Fruit fly (Drosophila melanogaster): ENCODE measurements around the gene P5cr.
A peak's percentile ranks its signal among the peaks of the same experiment; 100 is the strongest.

P5cr gene

DNA sequence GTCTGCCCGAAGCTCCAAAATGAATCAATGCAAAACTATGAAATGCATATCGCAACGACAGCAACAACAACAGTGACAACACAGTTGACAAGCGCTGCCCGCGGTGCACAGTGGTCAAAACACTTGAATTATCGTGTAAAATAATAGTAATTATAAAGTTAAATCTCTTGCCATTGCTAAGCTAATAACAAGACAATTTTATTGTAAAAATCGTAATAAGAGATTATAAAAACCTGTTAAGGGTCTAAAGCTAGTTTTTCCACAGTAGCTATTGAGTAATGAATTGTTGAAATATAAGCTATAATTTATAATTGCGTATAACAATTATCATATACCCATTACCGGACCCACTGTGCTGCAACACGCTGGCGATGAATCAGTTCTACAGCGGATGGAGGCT lies 44.3 kb downstream of the P5cr start (continued):
- TF ChIP-seq CoRest (tag; optimal IDR thresholded peaks at IDR 0.05) (peak; percentile 49), CG1603 (tag; optimal IDR thresholded peaks at IDR 0.05) (peak; percentile 59), CG9727 (GFP tag; optimal IDR thresholded peaks at IDR 0.05) (peak; percentile 63), prd (optimal IDR thresholded peaks at IDR 0.05) (no peak), prd (GFP tag; IDR thresholded peaks at IDR 0.05) (peak; percentile 73; the same call in 2 of the 3 replicates), wor (GFP tag; IDR thresholded peaks at IDR 0.05) (peak; percentile 52), Adf1 (GFP tag; IDR thresholded peaks at IDR 0.05) (no peak), CG2712 (tag; optimal IDR thresholded peaks at IDR 0.05) (peak; percentile 86), Spps (tag; optimal IDR thresholded peaks at IDR 0.05) (peak; percentile 38), D19A (tag; optimal IDR thresholded peaks at IDR 0.05) (peak; percentile 57), kni (GFP tag; optimal IDR thresholded peaks at IDR 0.05) (no peak), tgo (GFP tag; IDR thresholded peaks at IDR 0.05) (peak; percentile 35; the same call in 1 of the 3 replicates), bsh (GFP tag; optimal IDR thresholded peaks at IDR 0.05) (peak; percentile 79 to 84), Optix (GFP tag; IDR thresholded peaks at IDR 0.05) (peak; percentile 48; the same call in 1 of the 3 replicates), unpg (GFP tag; optimal IDR thresholded peaks at IDR 0.05) (peak; percentile 64), ewg (GFP tag; optimal IDR thresholded peaks at IDR 0.05) (peak; percentile 51), Hsf (GFP tag; optimal IDR thresholded peaks at IDR 0.05) (peak; percentile 36), CG18262 (tag; optimal IDR thresholded peaks at IDR 0.05) (peak; percentile 88), CG32767 (GFP tag; IDR thresholded peaks at IDR 0.05) (peak; percentile 36; the same call in 1 of the 2 replicates), CG7271 (tag; optimal IDR thresholded peaks at IDR 0.05) (peak; percentile 23), CG4820 (GFP tag; optimal IDR thresholded peaks at IDR 0.05) (peak; percentile 35), CG11696 (GFP tag; IDR thresholded peaks at IDR 0.05) (no peak), aop (GFP tag; IDR thresholded peaks at IDR 0.05) (no peak), CG15696 (tag; optimal IDR thresholded peaks at IDR 0.05) (peak; percentile 22), pzg (GFP tag; optimal IDR thresholded peaks at IDR 0.05) (no peak), gt (GFP tag; IDR thresholded peaks at IDR 0.05) (no peak), Hr3 (GFP tag; optimal IDR thresholded peaks at IDR 0.05) (peak; percentile 11), Taf1 (GFP tag; IDR thresholded peaks at IDR 0.05) (no peak), CG10209 (GFP tag; optimal IDR thresholded peaks at IDR 0.05) (peak; percentile 50), CG7556 (GFP tag; optimal IDR thresholded peaks at IDR 0.05) (peak; percentile 47), CG12219 (GFP tag; optimal IDR thresholded peaks at IDR 0.05) (peak; percentile 52), exex (tag; optimal IDR thresholded peaks at IDR 0.05) (no peak), CG4707 (GFP tag; optimal IDR thresholded peaks at IDR 0.05) (peak; percentile 74), CG12236 (GFP tag; optimal IDR thresholded peaks at IDR 0.05) (no peak), CG7372 (GFP tag; IDR thresholded peaks at IDR 0.05) (0 out of 2 replicates have a peak, but pooled peaks have one; percentile 12), gcm (GFP tag; optimal IDR thresholded peaks at IDR 0.05) (peak; percentile 61), CG1024 (GFP tag; IDR thresholded peaks at IDR 0.05) (peak; percentile 38; the same call in 1 of the 2 replicates), stc (GFP tag; IDR thresholded peaks at IDR 0.05) (peak; percentile 49; the same call in 1 of the 2 replicates), sens (GFP tag) (peak; percentile 92), vvl (GFP tag; IDR thresholded peaks at IDR 0.05) (peak; percentile 59), CG11695 (GFP tag; IDR thresholded peaks at IDR 0.05) (peak; percentile 64; the same call in 2 of the 3 replicates), CG14667 (GFP tag; IDR thresholded peaks at IDR 0.05) (0 out of 2 replicates have a peak, but pooled peaks have one; percentile 11), az2 (GFP tag; optimal IDR thresholded peaks at IDR 0.05) (peak; percentile 46), ase (GFP tag; IDR thresholded peaks at IDR 0.05) (no peak), CG34422 (GFP tag; IDR thresholded peaks at IDR 0.05) (peak; percentile 60; the same call in 1 of the 3 replicates), bab2 (GFP tag; optimal IDR thresholded peaks at IDR 0.05) (peak; percentile 33), inv (GFP tag; IDR thresholded peaks at IDR 0.05; ENCODE audit: partially characterized antibody) (no peak), H2.0 (GFP tag; IDR thresholded peaks at IDR 0.05) (peak; percentile 40; the same call in 1 of the 2 replicates), tna (GFP tag; IDR thresholded peaks at IDR 0.05; ENCODE audit: partially characterized antibody) (no peak), ro (GFP tag; IDR thresholded peaks at IDR 0.05) (peak; percentile 44; the same call in 1 of the 2 replicates), CG17359 (tag; optimal IDR thresholded peaks at IDR 0.05) (peak; percentile 67)
